Worm (Caenorhabditis elegans) whole organism, L1 larva: ENCODE data around the gene C16C8.19.

Experiments
- alr-1 ChIP-seq: fragments of 200-800 bp; sonication (Bioruptor generic); optimal IDR thresholded peaks from 2 replicates; lab custom pipeline; 2018; ENCODE audit warnings: borderline replicate concordance, mild to moderate bottlenecking, missing genetic modification characterization, missing compliant biosample characterization
- ama-1 ChIP-seq: fragments of 150-350 bp; optimal IDR thresholded peaks from 2 replicates; lab custom pipeline; 2014
- ceh-8 ChIP-seq: fragments of 200-800 bp; sonication (Bioruptor generic); optimal IDR thresholded peaks from 2 replicates; lab custom pipeline; 2018; ENCODE audit warnings: mild to moderate bottlenecking, missing genetic modification characterization, moderate library complexity, missing compliant biosample characterization
- ceh-82 ChIP-seq, 3 experiments: fragments of 150-350 bp in 1 of 3; sonication (generic microtip) in 2 of 3; optimal IDR thresholded peaks; 2 replicates each; lab custom pipeline; 2014 to 2017; ENCODE audit warnings: missing biosample characterization in 3 of 3, missing genetic modification characterization in 3 of 3
- dpl-1 ChIP-seq, 3 experiments: fragments of 150-350 bp in 2 of 3; sonication (generic microtip) in 1 of 3; optimal IDR thresholded peaks; 2 replicates each; lab custom pipeline; 2014 to 2017; ENCODE audit warnings: missing biosample characterization in 3 of 3, missing genetic modification characterization in 3 of 3, missing genetic modification reagents in 3 of 3
- hlh-17 ChIP-seq: fragments of 200-800 bp; sonication (Bioruptor generic); optimal IDR thresholded peaks from 2 replicates; lab custom pipeline; 2018; ENCODE audit warnings: missing genetic modification characterization, mild to moderate bottlenecking, missing compliant biosample characterization, moderate library complexity, borderline replicate concordance
- lin-13 ChIP-seq: fragments of 150-350 bp; optimal IDR thresholded peaks from 2 replicates; lab custom pipeline; 2014; ENCODE audit warnings: missing biosample characterization, missing genetic modification reagents, missing genetic modification characterization
- mef-2 ChIP-seq: fragments of 150-350 bp; optimal IDR thresholded peaks from 2 replicates; lab custom pipeline; 2014; ENCODE audit warnings: missing biosample characterization, missing genetic modification characterization
- mep-1 ChIP-seq: fragments of 150-350 bp; optimal IDR thresholded peaks from 2 replicates; lab custom pipeline; 2014; ENCODE audit warnings: missing biosample characterization, missing genetic modification characterization
- nhr-11 ChIP-seq: fragments of 150-350 bp; optimal IDR thresholded peaks from 2 replicates; lab custom pipeline; 2014; ENCODE audit warnings: missing biosample characterization, missing genetic modification characterization
- nhr-237 ChIP-seq: fragments of 150-350 bp; optimal IDR thresholded peaks from 2 replicates; lab custom pipeline; 2014; ENCODE audit warnings: missing biosample characterization, missing genetic modification characterization
- pqm-1 ChIP-seq: sonication (generic microtip); optimal IDR thresholded peaks from 3 replicates; lab custom pipeline; 2017; ENCODE audit warnings: missing biosample characterization, missing genetic modification characterization
- snpc-4 ChIP-seq: fragments of 150-350 bp; optimal IDR thresholded peaks from 2 replicates; lab custom pipeline; 2014; ENCODE audit warnings: missing biosample characterization, missing genetic modification characterization
- unc-62 ChIP-seq: fragments of 150-350 bp; optimal IDR thresholded peaks from 2 replicates; lab custom pipeline; 2014; ENCODE audit warnings: missing biosample characterization, missing genetic modification reagents, missing genetic modification characterization

DNA sequence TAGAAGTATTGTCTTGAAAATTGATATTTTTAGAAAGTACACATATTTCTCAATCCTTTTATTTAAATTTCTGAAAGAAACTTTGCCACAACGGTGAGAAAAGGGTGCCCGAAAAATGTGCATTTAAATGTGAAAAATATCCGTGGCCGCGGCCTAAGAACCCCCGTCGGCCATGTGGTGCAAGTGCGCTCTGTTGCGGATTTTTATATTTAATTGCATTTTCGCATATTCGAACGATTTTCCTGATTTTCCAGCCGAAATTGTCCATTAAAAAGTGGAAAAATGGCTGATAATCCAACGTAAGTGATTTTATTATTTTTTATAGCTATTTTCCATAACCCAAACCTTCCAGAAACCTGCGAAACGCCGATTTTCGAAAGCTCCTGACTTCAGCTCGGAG is 23.9 kb downstream of the C16C8.19 start, which contains the start of gene smu-2:
- peak; percentile 24 to 81 (median 55) for TF ChIP-seq ceh-82 (tag; optimal IDR thresholded peaks at IDR 0.05; lab: Kevin White, UChicago)
- peak; percentile 41 for TF ChIP-seq snpc-4 (tag; lab: Kevin White, UChicago)
- TF ChIP-seq dpl-1 (GFP tag; optimal IDR thresholded peaks at IDR 0.05; lab: Kevin White, UChicago): peak; percentile 50 to 73 (median 64)
- TF ChIP-seq nhr-11 (tag; lab: Kevin White, UChicago): no peak
- TF ChIP-seq alr-1: no peak
- TF ChIP-seq mep-1 (tag; lab: Kevin White, UChicago): peak; percentile 68
- TF ChIP-seq hlh-17 (GFP tag; lab: Kevin White, UChicago): no peak
- peak; percentile 28 for TF ChIP-seq lin-13 (GFP tag; lab: Kevin White, UChicago)
- TF ChIP-seq pqm-1: no peak
- TF ChIP-seq ceh-8: no peak
- no peak for TF ChIP-seq ama-1 (lab: Kevin White, UChicago)
- TF ChIP-seq unc-62 (GFP tag; lab: Kevin White, UChicago): no peak
- TF ChIP-seq nhr-237 (tag; lab: Kevin White, UChicago): peak; percentile 39
- no peak for TF ChIP-seq mef-2 (tag; lab: Kevin White, UChicago)
